Worm (Caenorhabditis elegans) whole organism, late embryonic: ENCODE results near the gene hmg-1.1.

Source experiments
- C38D4.7 ChIP-seq: fragments of 200-800 bp; sonication (Bioruptor generic); optimal IDR thresholded peaks from 2 replicates; lab custom pipeline; 2018; ENCODE audit warnings: mild to moderate bottlenecking, missing genetic modification characterization, moderate library complexity, missing compliant biosample characterization
- K09A11.1 ChIP-seq: sonication (generic microtip); optimal IDR thresholded peaks from 2 replicates; lab custom pipeline; 2017; ENCODE audit warnings: antibody characterized with exemption, mild to moderate bottlenecking, missing genetic modification characterization, missing compliant biosample characterization; ENCODE audit not compliant: insufficient read depth
- T23F11.4 ChIP-seq: fragments of 200-800 bp; sonication (Bioruptor generic); optimal IDR thresholded peaks from 2 replicates; lab custom pipeline; 2018; ENCODE audit warnings: mild to moderate bottlenecking, missing genetic modification characterization, missing compliant biosample characterization
- Y22D7AL.16 ChIP-seq: sonication (generic microtip); optimal IDR thresholded peaks from 2 replicates; lab custom pipeline; 2016; ENCODE audit warnings: missing genetic modification characterization, missing compliant biosample characterization
- ceh-14 ChIP-seq: sonication (generic microtip); optimal IDR thresholded peaks from 2 replicates; lab custom pipeline; 2016; ENCODE audit warnings: missing genotype, missing genetic modification characterization, missing compliant biosample characterization
- ceh-19 ChIP-seq: fragments of 200-800 bp; sonication (Bioruptor generic); optimal IDR thresholded peaks from 2 replicates; lab custom pipeline; 2018; ENCODE audit warnings: mild to moderate bottlenecking, missing genetic modification characterization, missing compliant biosample characterization
- ceh-22 ChIP-seq: sonication (generic microtip); optimal IDR thresholded peaks from 2 replicates; lab custom pipeline; 2017; ENCODE audit warnings: missing biosample characterization, missing genetic modification characterization
- ceh-24 ChIP-seq: sonication (generic microtip); optimal IDR thresholded peaks from 2 replicates; lab custom pipeline; 2016; ENCODE audit warnings: mild to moderate bottlenecking, missing genetic modification characterization, missing compliant biosample characterization
- ceh-30 ChIP-seq: fragments of 150-350 bp; optimal IDR thresholded peaks from 2 replicates; lab custom pipeline; 2014; ENCODE audit warnings: missing biosample characterization, missing genetic modification characterization
- ceh-31 ChIP-seq: sonication (generic microtip); optimal IDR thresholded peaks from 2 replicates; lab custom pipeline; 2016; ENCODE audit warnings: missing genetic modification characterization, missing compliant biosample characterization
- ceh-45 ChIP-seq: fragments of 200-800 bp; sonication (Bioruptor generic); IDR thresholded peaks from 2 replicates; pipeline ENCODE4 v1.3.6; 2022; ENCODE audit warnings: missing genetic modification reagents, missing genetic modification characterization, missing compliant biosample characterization
- ceh-48 ChIP-seq: sonication (generic microtip); optimal IDR thresholded peaks from 2 replicates; lab custom pipeline; 2016; ENCODE audit warnings: missing genetic modification characterization, inconsistent platforms, missing compliant biosample characterization
- ceh-6 ChIP-seq: fragments of 200-800 bp; sonication (Bioruptor generic); optimal IDR thresholded peaks from 2 replicates; lab custom pipeline; 2018; ENCODE audit warnings: mild to moderate bottlenecking, missing genetic modification characterization, missing compliant biosample characterization
- ceh-9 ChIP-seq: sonication (generic microtip); optimal IDR thresholded peaks from 2 replicates; lab custom pipeline; 2016; ENCODE audit warnings: mild to moderate bottlenecking, missing genetic modification characterization, inconsistent platforms, missing compliant biosample characterization
- elt-4 ChIP-seq: sonication (generic microtip); optimal IDR thresholded peaks from 2 replicates; lab custom pipeline; 2016; ENCODE audit warnings: missing genetic modification characterization, missing compliant biosample characterization
- ets-4 ChIP-seq: sonication (generic microtip); optimal IDR thresholded peaks from 2 replicates; lab custom pipeline; 2016; ENCODE audit warnings: missing genetic modification characterization, missing compliant biosample characterization
- fax-1 ChIP-seq: sonication (generic microtip); optimal IDR thresholded peaks from 2 replicates; lab custom pipeline; 2016; ENCODE audit warnings: missing genotype, missing genetic modification characterization, missing compliant biosample characterization
- fkh-10 ChIP-seq: fragments of 150-350 bp; optimal IDR thresholded peaks from 2 replicates; lab custom pipeline; 2014; ENCODE audit warnings: missing biosample characterization, missing genetic modification reagents, missing genetic modification characterization
- gmeb-2 ChIP-seq: sonication (generic microtip); optimal IDR thresholded peaks from 2 replicates; lab custom pipeline; 2016; ENCODE audit warnings: missing genetic modification characterization, inconsistent platforms, missing compliant biosample characterization
- hlh-13 ChIP-seq: fragments of 200-800 bp; sonication (Bioruptor generic); optimal IDR thresholded peaks from 2 replicates; lab custom pipeline; 2018; ENCODE audit warnings: mild to moderate bottlenecking, missing genetic modification characterization, missing compliant biosample characterization
- hlh-15 ChIP-seq: sonication (generic microtip); optimal IDR thresholded peaks from 2 replicates; lab custom pipeline; 2016; ENCODE audit warnings: missing genetic modification characterization, missing compliant biosample characterization
- lim-6 ChIP-seq: sonication (generic microtip); optimal IDR thresholded peaks from 2 replicates; lab custom pipeline; 2016; ENCODE audit warnings: missing genetic modification characterization, missing compliant biosample characterization
- lin-11 ChIP-seq: fragments of 200-800 bp; sonication (Bioruptor generic); optimal IDR thresholded peaks from 2 replicates; lab custom pipeline; 2018; ENCODE audit warnings: mild to moderate bottlenecking, missing genetic modification characterization, missing compliant biosample characterization
- madf-2 ChIP-seq: sonication (generic microtip); optimal IDR thresholded peaks from 2 replicates; lab custom pipeline; 2017; ENCODE audit warnings: missing genetic modification characterization, missing compliant biosample characterization
- nfya-1 ChIP-seq: sonication (generic microtip); optimal IDR thresholded peaks from 2 replicates; lab custom pipeline; 2017; ENCODE audit warnings: missing genetic modification characterization, mild to moderate bottlenecking, missing compliant biosample characterization, antibody characterized with exemption, moderate library complexity
- npax-4 ChIP-seq: sonication (generic microtip); optimal IDR thresholded peaks from 2 replicates; lab custom pipeline; 2016; ENCODE audit warnings: missing genetic modification characterization, missing compliant biosample characterization
- odd-2 ChIP-seq: sonication (generic microtip); optimal IDR thresholded peaks from 2 replicates; lab custom pipeline; 2017; ENCODE audit warnings: antibody characterized with exemption, mild to moderate bottlenecking, missing genetic modification characterization, missing compliant biosample characterization
- pag-3 ChIP-seq: sonication (generic microtip); optimal IDR thresholded peaks from 2 replicates; lab custom pipeline; 2016; ENCODE audit warnings: missing compliant biosample characterization, missing genetic modification characterization, borderline replicate concordance
- pat-9 ChIP-seq: fragments of 200-800 bp; sonication (Bioruptor generic); optimal IDR thresholded peaks from 2 replicates; lab custom pipeline; 2018; ENCODE audit warnings: mild to moderate bottlenecking, missing genetic modification characterization, moderate library complexity, missing compliant biosample characterization
- pros-1 ChIP-seq: fragments of 150-350 bp; optimal IDR thresholded peaks from 2 replicates; lab custom pipeline; 2014; ENCODE audit warnings: missing biosample characterization, missing genetic modification reagents, missing genetic modification characterization
- ttx-3 ChIP-seq: sonication (generic microtip); optimal IDR thresholded peaks from 2 replicates; lab custom pipeline; 2016; ENCODE audit warnings: missing genetic modification reagents, missing genetic modification characterization, missing compliant biosample characterization
- unc-42 ChIP-seq: sonication (generic microtip); optimal IDR thresholded peaks from 2 replicates; lab custom pipeline; 2016; ENCODE audit warnings: missing genotype, missing genetic modification characterization, missing compliant biosample characterization
- unc-55 ChIP-seq: sonication (generic microtip); optimal IDR thresholded peaks from 2 replicates; lab custom pipeline; 2017; ENCODE audit warnings: missing biosample characterization, missing genetic modification reagents, missing genetic modification characterization

Gene hmg-1.1

ce11 chrII:14256779-14257178 is 6.3 kb downstream of the hmg-1.1 start, which contains the start of gene Y54G11A.19:
TSS of gene Y54G11A.19 (minus strand) at chrII:14256879.
- no peak for TF ChIP-seq ceh-24 (tag; lab: Kevin White, UChicago)
- TF ChIP-seq pat-9 (tag; lab: Kevin White, UChicago), result no peak
- TF ChIP-seq ceh-48 (tag; lab: Kevin White, UChicago), result no peak
- no peak for TF ChIP-seq odd-2 (tag; lab: Kevin White, UChicago)
- TF ChIP-seq ceh-45 (GFP tag; lab: Robert Waterston, UW), result no peak
- TF ChIP-seq ceh-31, result no peak
- no peak for TF ChIP-seq unc-42
- TF ChIP-seq fkh-10, result no peak
- no peak for TF ChIP-seq madf-2

- TF ChIP-seq ceh-9 (no peak), K09A11.1 (tag; lab: Kevin White, UChicago) (no peak), lim-6 (tag; lab: Kevin White, UChicago) (no peak), ceh-14 (tag; lab: Kevin White, UChicago) (no peak), ttx-3 (no peak), ceh-30 (tag; lab: Kevin White, UChicago) (no peak), pat-9 (tag; lab: Kevin White, UChicago) (no peak), ceh-6 (no peak), Y22D7AL.16 (tag; lab: Kevin White, UChicago) (no peak), ceh-22 (tag; lab: Kevin White, UChicago) (no peak), fkh-10 (no peak), elt-4 (tag; lab: Kevin White, UChicago) (no peak), ceh-45 (GFP tag; lab: Robert Waterston, UW) (no peak), odd-2 (tag; lab: Kevin White, UChicago) (no peak), ets-4 (no peak), nfya-1 (tag; lab: Kevin White, UChicago) (no peak), unc-42 (no peak), hlh-13 (GFP tag; lab: Kevin White, UChicago) (no peak), gmeb-2 (tag; lab: Kevin White, UChicago) (no peak)
Measured at ce11 chrII:14257943-14258342, 7.4 kb downstream of the hmg-1.1 start.

ce11 chrII:14269142-14269593 is 18.7 kb downstream of the hmg-1.1 start, which contains the start of gene Y54G11A.1:
TSS of gene Y54G11A.1 (minus strand) at chrII:14269192.
- no peak for TF ChIP-seq lin-11 (tag; lab: Kevin White, UChicago)
- peak; percentile 97 for TF ChIP-seq nfya-1 (tag; lab: Kevin White, UChicago)
- no peak for TF ChIP-seq hlh-13 (GFP tag; lab: Kevin White, UChicago)

- no peak for TF ChIP-seq ets-4
- no peak for TF ChIP-seq unc-55
- TF ChIP-seq nfya-1 (tag; lab: Kevin White, UChicago), result peak; percentile 88
Measured at ce11 chrII:14269839-14270238, 19.3 kb downstream of the hmg-1.1 start.

- TF ChIP-seq pag-3 (tag; lab: Kevin White, UChicago) (no peak), fkh-10 (no peak), lin-11 (tag; lab: Kevin White, UChicago) (no peak), npax-4 (tag; lab: Kevin White, UChicago) (no peak), fax-1 (tag; lab: Kevin White, UChicago) (no peak), C38D4.7 (GFP tag; lab: Kevin White, UChicago) (no peak), Y22D7AL.16 (tag; lab: Kevin White, UChicago) (no peak), T23F11.4 (GFP tag; lab: Kevin White, UChicago) (no peak), ceh-19 (GFP tag; lab: Kevin White, UChicago) (no peak), ceh-45 (GFP tag; lab: Robert Waterston, UW) (no peak), pros-1 (tag; lab: Kevin White, UChicago) (no peak), ceh-22 (tag; lab: Kevin White, UChicago) (no peak), ceh-24 (tag; lab: Kevin White, UChicago) (no peak), ceh-48 (tag; lab: Kevin White, UChicago) (no peak), lim-6 (tag; lab: Kevin White, UChicago) (no peak), hlh-15 (no peak), gmeb-2 (tag; lab: Kevin White, UChicago) (no peak)
Measured at ce11 chrII:14276409-14276808, 25.9 kb downstream of the hmg-1.1 start, which contains the start of gene Y54G11A.3. TSS of gene Y54G11A.3 (plus strand) at chrII:14276621.
